Worm (Caenorhabditis elegans): ENCODE data around the gene fbxa-176.

DNA sequence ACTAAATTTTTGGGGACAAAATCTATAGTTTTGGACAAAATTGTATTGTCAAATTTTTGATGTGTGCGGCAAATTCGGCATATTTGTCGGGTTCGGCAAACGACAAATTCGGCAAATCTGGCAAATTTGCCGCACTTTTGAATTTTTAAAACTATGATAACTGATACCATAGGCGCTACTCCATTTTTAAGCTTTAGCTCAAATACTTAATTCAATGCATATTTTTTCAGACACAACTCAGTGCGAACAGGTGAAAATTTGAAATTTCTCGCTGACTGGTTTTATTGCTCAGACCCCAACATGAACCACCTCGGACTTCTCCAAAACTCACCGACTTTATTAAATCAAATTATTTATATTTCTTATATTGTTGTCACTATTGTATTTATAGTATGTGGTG lies 9.2 kb upstream of the fbxa-176 start, which contains the start of gene srz-25:
- TF ChIP-seq pha-4 (tag; optimal IDR thresholded peaks at IDR 0.05) (no peak), C38D4.7 (GFP tag; optimal IDR thresholded peaks at IDR 0.05) (no peak), syd-9 (tag; optimal IDR thresholded peaks at IDR 0.05) (no peak), eyg-1 (tag; optimal IDR thresholded peaks at IDR 0.05) (no peak), hlh-30 (tag; optimal IDR thresholded peaks at IDR 0.05; ENCODE audit: insufficient read depth) (no peak)

Data from whole organism, late embryonic.